Worm (Caenorhabditis elegans) whole organism, mixed stage, embryonic: ENCODE results near the gene C49C3.15.

Source experiments
- elt-1 ChIP-seq: sonication (generic microtip); optimal IDR thresholded peaks from 2 replicates; lab custom pipeline; 2017; ENCODE audit warnings: missing genetic modification characterization, mild to moderate bottlenecking, missing compliant biosample characterization, antibody characterized with exemption, moderate library complexity, borderline replicate concordance; ENCODE audit not compliant: insufficient read depth
- elt-3 ChIP-seq: fragments of 150-350 bp; optimal IDR thresholded peaks from 2 replicates; lab custom pipeline; 2014; ENCODE audit warnings: missing biosample characterization, missing genetic modification characterization
- mab-5 ChIP-seq: fragments of 150-350 bp; optimal IDR thresholded peaks from 2 replicates; lab custom pipeline; 2014; ENCODE audit warnings: missing biosample characterization, missing genetic modification characterization
- nhr-12 ChIP-seq: fragments of 150-350 bp; optimal IDR thresholded peaks from 2 replicates; lab custom pipeline; 2014; ENCODE audit warnings: missing biosample characterization, missing genetic modification characterization
- nhr-237 ChIP-seq: fragments of 150-350 bp; optimal IDR thresholded peaks from 2 replicates; lab custom pipeline; 2014; ENCODE audit warnings: missing biosample characterization, missing genetic modification characterization
- pha-4 ChIP-seq: fragments of 150-350 bp; optimal IDR thresholded peaks from 2 replicates; lab custom pipeline; 2018; ENCODE audit warnings: missing biosample characterization, missing genetic modification reagents, missing genetic modification characterization
- ztf-11 ChIP-seq: fragments of 150-350 bp; optimal IDR thresholded peaks from 2 replicates; lab custom pipeline; 2014; ENCODE audit warnings: missing biosample characterization, missing genetic modification characterization

ce11 chrIV:17342667-17343066 lies 8.6 kb downstream of the C49C3.15 start, which contains the start of gene C49C3.21:
- TF ChIP-seq nhr-237 (no peak), nhr-12 (no peak), pha-4 (tag; lab: Kevin White, UChicago) (no peak), elt-3 (no peak), ztf-11 (no peak), elt-1 (tag; lab: Kevin White, UChicago) (no peak), mab-5 (no peak)
